Worm (Caenorhabditis elegans) whole organism, L2 larva: ENCODE measurements around the gene C18H7.7.

Experiments used
- C34F6.9 ChIP-seq: fragments of 150-350 bp; optimal IDR thresholded peaks from 2 replicates; lab custom pipeline; 2014; ENCODE audit warnings: missing biosample characterization, missing genetic modification characterization
- F13H6.1 ChIP-seq: sonication (generic microtip); optimal IDR thresholded peaks from 2 replicates; lab custom pipeline; 2016; ENCODE audit warnings: missing genetic modification characterization, missing compliant biosample characterization
- R02D3.7 ChIP-seq: fragments of 150-350 bp; optimal IDR thresholded peaks from 2 replicates; lab custom pipeline; 2014; ENCODE audit warnings: missing biosample characterization, missing genetic modification characterization
- Y55F3AM.14 ChIP-seq: fragments of 200-800 bp; sonication (Bioruptor generic); optimal IDR thresholded peaks from 2 replicates; lab custom pipeline; 2018; ENCODE audit warnings: mild to moderate bottlenecking, missing genetic modification characterization, missing compliant biosample characterization
- ZK546.5 ChIP-seq: sonication (generic microtip); optimal IDR thresholded peaks from 2 replicates; lab custom pipeline; 2017; ENCODE audit warnings: missing biosample characterization, missing genetic modification characterization
- aly-2 ChIP-seq: fragments of 150-350 bp; optimal IDR thresholded peaks from 2 replicates; lab custom pipeline; 2014; ENCODE audit warnings: missing biosample characterization, missing genetic modification characterization
- ama-1 ChIP-seq: fragments of 150-350 bp; optimal IDR thresholded peaks from 2 replicates; lab custom pipeline; 2018; ENCODE audit warnings: inconsistent platforms
- ceh-16 ChIP-seq: fragments of 150-350 bp; optimal IDR thresholded peaks from 2 replicates; lab custom pipeline; 2014; ENCODE audit warnings: missing biosample characterization, missing genetic modification characterization
- crh-2 ChIP-seq: sonication (generic microtip); optimal IDR thresholded peaks from 2 replicates; lab custom pipeline; 2017; ENCODE audit warnings: missing biosample characterization, missing genetic modification characterization
- dmd-4 ChIP-seq: sonication (generic microtip); optimal IDR thresholded peaks from 2 replicates; lab custom pipeline; 2017; ENCODE audit warnings: missing biosample characterization, missing genetic modification characterization
- egl-27 ChIP-seq: sonication (generic microtip); optimal IDR thresholded peaks from 3 replicates; lab custom pipeline; 2017; ENCODE audit warnings: missing biosample characterization, missing genetic modification reagents, missing genetic modification characterization
- elt-3 ChIP-seq: sonication (generic microtip); optimal IDR thresholded peaks from 2 replicates; lab custom pipeline; 2017; ENCODE audit warnings: missing biosample characterization, missing genetic modification characterization
- fos-1 ChIP-seq: fragments of 150-350 bp; optimal IDR thresholded peaks from 2 replicates; lab custom pipeline; 2014; ENCODE audit warnings: missing biosample characterization, missing genetic modification characterization
- gmeb-1 ChIP-seq: fragments of 150-350 bp; optimal IDR thresholded peaks from 2 replicates; lab custom pipeline; 2014; ENCODE audit warnings: missing biosample characterization, missing genetic modification characterization
- lin-11 ChIP-seq: fragments of 150-350 bp; sonication (generic microtip); optimal IDR thresholded peaks from 2 replicates; lab custom pipeline; 2014; ENCODE audit warnings: missing biosample characterization, missing genetic modification characterization, inconsistent platforms, mixed read lengths
- lin-13 ChIP-seq: fragments of 150-350 bp; optimal IDR thresholded peaks from 2 replicates; lab custom pipeline; 2014; ENCODE audit warnings: missing biosample characterization, missing genetic modification reagents, missing genetic modification characterization
- lin-39 ChIP-seq: fragments of 150-350 bp; optimal IDR thresholded peaks from 2 replicates; lab custom pipeline; 2014; ENCODE audit warnings: missing biosample characterization, missing genetic modification reagents, missing genetic modification characterization
- lsy-2 ChIP-seq, 2 experiments: fragments of 150-350 bp in 1 of 2; sonication (generic microtip) in 1 of 2; optimal IDR thresholded peaks; 2 replicates each; lab custom pipeline; 2014 to 2017; ENCODE audit warnings: missing biosample characterization in 2 of 2, missing genetic modification characterization in 2 of 2
- mab-5 ChIP-seq: fragments of 150-350 bp; optimal IDR thresholded peaks from 2 replicates; lab custom pipeline; 2014; ENCODE audit warnings: missing biosample characterization, missing genetic modification characterization
- mbf-1 ChIP-seq: sonication (generic microtip); optimal IDR thresholded peaks from 2 replicates; lab custom pipeline; 2017; ENCODE audit warnings: missing biosample characterization, missing genetic modification characterization
- mdl-1 ChIP-seq, 2 experiments: fragments of 150-350 bp in 1 of 2; sonication (generic microtip) in 1 of 2; optimal IDR thresholded peaks; 2 replicates each; lab custom pipeline; 2017; ENCODE audit warnings: missing biosample characterization in 2 of 2, missing genetic modification characterization in 2 of 2
- nhr-10 ChIP-seq: sonication (generic microtip); optimal IDR thresholded peaks from 2 replicates; lab custom pipeline; 2017; ENCODE audit warnings: missing biosample characterization, missing genetic modification characterization
- nhr-11 ChIP-seq: fragments of 150-350 bp; optimal IDR thresholded peaks from 2 replicates; lab custom pipeline; 2014; ENCODE audit warnings: missing biosample characterization, missing genetic modification characterization
- nhr-12 ChIP-seq: fragments of 150-350 bp; optimal IDR thresholded peaks from 2 replicates; lab custom pipeline; 2014; ENCODE audit warnings: missing biosample characterization, missing genetic modification characterization
- nhr-129 ChIP-seq: fragments of 150-350 bp; optimal IDR thresholded peaks from 2 replicates; lab custom pipeline; 2014; ENCODE audit warnings: missing biosample characterization, missing genetic modification characterization
- nhr-21 ChIP-seq: fragments of 150-350 bp; optimal IDR thresholded peaks from 2 replicates; lab custom pipeline; 2014; ENCODE audit warnings: missing biosample characterization, missing genetic modification characterization
- nhr-23 ChIP-seq: fragments of 150-350 bp; optimal IDR thresholded peaks from 2 replicates; lab custom pipeline; 2014; ENCODE audit warnings: missing biosample characterization, missing genetic modification reagents, missing genetic modification characterization
- nhr-237 ChIP-seq: fragments of 150-350 bp; optimal IDR thresholded peaks from 2 replicates; lab custom pipeline; 2014; ENCODE audit warnings: missing biosample characterization, missing genetic modification characterization
- nhr-77 ChIP-seq: fragments of 150-350 bp; optimal IDR thresholded peaks from 2 replicates; lab custom pipeline; 2014; ENCODE audit warnings: missing biosample characterization, missing genetic modification characterization
- peb-1 ChIP-seq: fragments of 150-350 bp; optimal IDR thresholded peaks from 2 replicates; lab custom pipeline; 2014; ENCODE audit warnings: missing biosample characterization, missing genetic modification characterization
- sem-4 ChIP-seq: fragments of 150-350 bp; optimal IDR thresholded peaks from 2 replicates; lab custom pipeline; 2014; ENCODE audit warnings: missing biosample characterization, missing genetic modification reagents, missing genetic modification characterization
- sma-9 ChIP-seq, 2 experiments: fragments of 150-350 bp in 1 of 2; sonication (generic microtip) in 1 of 2; optimal IDR thresholded peaks; 2 replicates each; lab custom pipeline; 2014 to 2016; ENCODE audit warnings: missing genetic modification characterization in 2 of 2, mild to moderate bottlenecking in 1 of 2, missing biosample characterization in 1 of 2, missing compliant biosample characterization in 1 of 2, missing genetic modification reagents in 1 of 2, moderate library complexity in 1 of 2
- snpc-4 ChIP-seq: fragments of 150-350 bp; optimal IDR thresholded peaks from 2 replicates; lab custom pipeline; 2014; ENCODE audit warnings: missing biosample characterization, missing genetic modification characterization
- unc-39 ChIP-seq: fragments of 150-350 bp; optimal IDR thresholded peaks from 2 replicates; lab custom pipeline; 2014; ENCODE audit warnings: missing biosample characterization, missing genetic modification characterization
- unc-55 ChIP-seq: fragments of 150-350 bp; sonication (generic microtip); optimal IDR thresholded peaks from 3 replicates; lab custom pipeline; 2014; ENCODE audit warnings: missing biosample characterization, missing genetic modification reagents, missing genetic modification characterization
- unc-62 ChIP-seq: fragments of 150-350 bp; optimal IDR thresholded peaks from 2 replicates; lab custom pipeline; 2014; ENCODE audit warnings: missing biosample characterization, missing genetic modification reagents, missing genetic modification characterization
- zag-1 ChIP-seq: fragments of 150-350 bp; optimal IDR thresholded peaks from 2 replicates; lab custom pipeline; 2014; ENCODE audit warnings: missing biosample characterization, missing genetic modification characterization
- ztf-1 ChIP-seq: fragments of 200-800 bp; sonication (Bioruptor generic); conservative IDR thresholded peaks from 2 replicates; pipeline ENCODE4 v1.3.6; 2022; ENCODE audit warnings: missing genetic modification characterization, missing compliant biosample characterization
- ztf-4 ChIP-seq: fragments of 150-350 bp; optimal IDR thresholded peaks from 2 replicates; lab custom pipeline; 2014; ENCODE audit warnings: missing biosample characterization, missing genetic modification characterization

Gene C18H7.7

ce11 chrIV:627237-627636 is 31.0 kb upstream of the C18H7.7 start, which contains the start of gene nhr-76:
Gene nhr-76 (plus strand): TSS chrIV:627537.
- TF ChIP-seq unc-62 (GFP tag; lab: Kevin White, UChicago) = no peak
- no peak for TF ChIP-seq lsy-2 (tag; optimal IDR thresholded peaks at IDR 0.05; lab: Kevin White, UChicago)
- TF ChIP-seq nhr-77 (tag; lab: Kevin White, UChicago) = no peak
- no peak for TF ChIP-seq ceh-16 (tag; lab: Kevin White, UChicago)
- no peak for TF ChIP-seq elt-3 (tag; lab: Kevin White, UChicago)
- no peak for TF ChIP-seq Y55F3AM.14 (GFP tag; lab: Kevin White, UChicago)
- no peak for TF ChIP-seq ama-1
- TF ChIP-seq nhr-21 (tag; lab: Kevin White, UChicago) = no peak
- no peak for TF ChIP-seq snpc-4 (tag; lab: Kevin White, UChicago)
- no peak for TF ChIP-seq peb-1 (tag; lab: Kevin White, UChicago)
- no peak for TF ChIP-seq nhr-12 (tag; lab: Kevin White, UChicago)
- no peak for TF ChIP-seq dmd-4 (tag; lab: Kevin White, UChicago)
- no peak for TF ChIP-seq gmeb-1 (tag; lab: Kevin White, UChicago)
- no peak for TF ChIP-seq egl-27
- no peak for TF ChIP-seq sma-9 (GFP tag; optimal IDR thresholded peaks at IDR 0.05; lab: Kevin White, UChicago)
- no peak for TF ChIP-seq sma-9 (tag; optimal IDR thresholded peaks at IDR 0.05; lab: Kevin White, UChicago)
- no peak for TF ChIP-seq lin-13
- TF ChIP-seq, all 48 proteins: peak for 0

DNA sequence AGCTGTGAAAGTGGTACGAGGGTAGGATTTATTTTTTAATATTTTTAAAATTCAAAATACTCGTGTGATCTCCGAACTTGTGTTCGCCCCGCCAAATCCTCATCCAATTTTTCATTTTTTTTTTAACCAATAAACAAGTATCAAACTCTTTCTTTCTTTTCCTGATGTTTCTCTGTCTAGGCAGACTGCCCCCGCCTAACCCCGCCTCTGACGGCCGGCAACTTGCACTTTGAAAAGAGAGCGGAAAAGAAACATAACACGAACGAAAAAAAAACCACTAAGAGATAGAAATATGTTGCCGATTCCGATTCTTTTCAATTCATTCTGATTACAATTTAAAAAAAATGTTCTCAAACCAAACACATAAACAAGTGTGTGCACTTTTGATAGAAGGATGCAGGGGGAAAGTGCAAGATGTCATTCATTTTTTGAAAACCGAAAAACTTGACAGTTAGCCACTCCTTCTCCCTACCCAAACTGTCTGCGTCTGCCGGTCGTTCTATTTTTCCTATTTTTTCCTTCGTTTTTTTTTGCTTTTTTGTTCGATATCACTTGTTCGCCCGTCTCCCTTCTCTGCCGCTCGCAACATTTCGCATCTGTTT is 29.9 kb upstream of the C18H7.7 start:
- TF ChIP-seq elt-3 (tag; lab: Kevin White, UChicago) (no peak), mdl-1 (tag; optimal IDR thresholded peaks at IDR 0.05; lab: Kevin White, UChicago) (no peak), snpc-4 (tag; lab: Kevin White, UChicago) (no peak), lin-11 (tag; lab: Kevin White, UChicago) (no peak), unc-62 (GFP tag; lab: Kevin White, UChicago) (no peak), crh-2 (tag; lab: Kevin White, UChicago) (no peak), mbf-1 (tag; lab: Kevin White, UChicago) (no peak), mab-5 (tag; lab: Kevin White, UChicago) (no peak), ztf-1 (no peak), sma-9 (GFP tag; optimal IDR thresholded peaks at IDR 0.05; lab: Kevin White, UChicago) (no peak), sma-9 (tag; optimal IDR thresholded peaks at IDR 0.05; lab: Kevin White, UChicago) (no peak), sem-4 (no peak), ztf-4 (tag; lab: Kevin White, UChicago) (no peak), C34F6.9 (no peak), unc-39 (no peak), aly-2 (tag; lab: Kevin White, UChicago) (no peak)

ce11 chrIV:623876-624275 is 27.7 kb upstream of the C18H7.7 start:
- TF ChIP-seq unc-39 (no peak), mbf-1 (tag; lab: Kevin White, UChicago) (no peak), crh-2 (tag; lab: Kevin White, UChicago) (no peak), sma-9 (GFP tag; optimal IDR thresholded peaks at IDR 0.05; lab: Kevin White, UChicago) (no peak), sma-9 (tag; optimal IDR thresholded peaks at IDR 0.05; lab: Kevin White, UChicago) (no peak), peb-1 (tag; lab: Kevin White, UChicago) (no peak), F13H6.1 (no peak), nhr-12 (tag; lab: Kevin White, UChicago) (no peak), unc-55 (GFP tag; lab: Kevin White, UChicago) (no peak), ZK546.5 (tag; lab: Kevin White, UChicago) (no peak), sem-4 (no peak), mdl-1 (tag; optimal IDR thresholded peaks at IDR 0.05; lab: Kevin White, UChicago) (no peak), ztf-1 (no peak), snpc-4 (tag; lab: Kevin White, UChicago) (no peak), zag-1 (tag; lab: Kevin White, UChicago) (no peak), nhr-23 (tag; lab: Kevin White, UChicago) (no peak), lin-39 (no peak), fos-1 (no peak)
- TF ChIP-seq, all 48 proteins: peak for 0

DNA sequence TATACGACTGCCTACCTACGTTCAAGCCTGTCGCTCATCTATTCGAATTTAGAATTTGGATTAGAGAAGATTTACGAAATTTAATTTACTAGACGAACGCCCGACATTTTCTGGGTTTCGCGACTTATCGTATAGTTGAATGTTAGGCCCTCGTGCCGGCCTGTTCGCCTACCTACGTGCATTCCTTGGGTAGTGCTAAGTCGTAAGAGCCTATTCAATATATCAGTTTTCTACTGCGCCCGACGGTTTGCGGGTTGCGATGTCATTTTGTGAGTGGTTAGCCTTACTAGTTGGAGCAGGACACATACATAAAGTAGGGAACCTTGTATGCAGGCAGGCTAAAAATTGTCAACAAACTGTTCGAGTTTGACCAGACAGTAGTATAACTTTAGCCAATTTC is 26.8 kb upstream of the C18H7.7 start:
- TF ChIP-seq mdl-1 (tag; optimal IDR thresholded peaks at IDR 0.05; lab: Kevin White, UChicago) = no peak
- no peak for TF ChIP-seq nhr-237 (tag; lab: Kevin White, UChicago)
- TF ChIP-seq nhr-10 (tag; lab: Kevin White, UChicago) = no peak
- no peak for TF ChIP-seq ztf-4 (tag; lab: Kevin White, UChicago)
- TF ChIP-seq nhr-11 = no peak
- no peak for TF ChIP-seq nhr-77 (tag; lab: Kevin White, UChicago)
- no peak for TF ChIP-seq elt-3 (tag; lab: Kevin White, UChicago)
- TF ChIP-seq nhr-129 = no peak
- TF ChIP-seq aly-2 (tag; lab: Kevin White, UChicago) = no peak
- no peak for TF ChIP-seq R02D3.7 (tag; lab: Kevin White, UChicago)
